Worm (Caenorhabditis elegans): ENCODE measurements around the gene C27D9.2.

ce11 chrII:4802917-4803316, 46.3 kb upstream of the C27D9.2 start:
- TF ChIP-seq F13C5.2 (tag; optimal IDR thresholded peaks at IDR 0.05) (no peak), aly-1 (tag; optimal IDR thresholded peaks at IDR 0.05) (no peak), tbx-11 (GFP tag; IDR thresholded peaks at IDR 0.05) (no peak), ama-1 (optimal IDR thresholded peaks at IDR 0.05) (no peak), ceh-36 (tag; optimal IDR thresholded peaks at IDR 0.05) (no peak), tra-4 (tag; optimal IDR thresholded peaks at IDR 0.05) (no peak), hmg-4 (GFP tag; optimal IDR thresholded peaks at IDR 0.05) (no peak), B0310.2 (tag; optimal IDR thresholded peaks at IDR 0.05) (no peak), ets-7 (tag; optimal IDR thresholded peaks at IDR 0.05) (no peak)
